Worm (Caenorhabditis elegans) whole organism, L1 larva: ENCODE measurements around the gene ZK792.7.

Source experiments
- ceh-82 ChIP-seq, 3 experiments: fragments of 150-350 bp in 1 of 3; sonication (generic microtip) in 2 of 3; optimal IDR thresholded peaks; 2 replicates each; lab custom pipeline; 2014 to 2017; ENCODE audit warnings: missing biosample characterization in 3 of 3, missing genetic modification characterization in 3 of 3
- isw-1 ChIP-seq: fragments of 200-800 bp; sonication (Bioruptor generic); IDR thresholded peaks from 2 replicates; pipeline ENCODE4 v1.3.6; 2022; ENCODE audit warnings: missing genetic modification characterization, missing compliant biosample characterization
- nhr-77 ChIP-seq: fragments of 150-350 bp; optimal IDR thresholded peaks from 2 replicates; lab custom pipeline; 2014; ENCODE audit warnings: missing biosample characterization, missing genetic modification characterization
- nhr-85 ChIP-seq: sonication (generic microtip); peaks from one replicate; lab custom pipeline; 2016; ENCODE audit warnings: missing genetic modification characterization, inconsistent platforms, missing compliant biosample characterization
- snpc-4 ChIP-seq: fragments of 150-350 bp; optimal IDR thresholded peaks from 2 replicates; lab custom pipeline; 2014; ENCODE audit warnings: missing biosample characterization, missing genetic modification characterization

DNA sequence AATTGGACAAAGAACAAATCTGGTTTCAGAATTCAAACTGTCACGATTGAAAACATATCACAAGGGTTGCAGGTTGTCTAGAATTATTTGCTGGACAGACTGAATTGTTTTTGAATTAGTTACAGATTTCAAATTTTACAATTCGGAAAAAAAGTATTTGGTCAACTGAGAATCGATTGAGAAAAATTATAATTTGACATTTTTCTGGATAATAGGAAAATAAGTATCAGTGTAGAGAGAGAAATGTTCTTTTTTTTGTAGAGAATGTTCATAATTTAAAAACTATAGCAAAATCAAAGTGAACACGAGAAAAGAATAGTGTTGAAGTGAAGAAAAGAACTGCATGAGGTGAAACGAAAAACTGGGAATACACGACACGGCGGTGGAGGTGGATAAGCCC is 6.5 kb downstream of the ZK792.7 start, which contains the start of gene dpy-20:
- no peak for TF ChIP-seq isw-1 (GFP tag; lab: Robert Waterston, UW)
- no peak for TF ChIP-seq nhr-85 (tag; lab: Kevin White, UChicago)
- TF ChIP-seq ceh-82 (tag; optimal IDR thresholded peaks at IDR 0.05; lab: Kevin White, UChicago), result no peak
- no peak for TF ChIP-seq nhr-77 (tag; lab: Kevin White, UChicago)
- TF ChIP-seq snpc-4 (tag; lab: Kevin White, UChicago), result no peak
